Worm (Caenorhabditis elegans) whole organism, L3 larva: ENCODE measurements around the gene fkb-6.

ENCODE experiments used
- ZK546.5 ChIP-seq: sonication (generic microtip); optimal IDR thresholded peaks from 2 replicates; lab custom pipeline; 2017; ENCODE audit warnings: missing biosample characterization, missing genetic modification characterization
- aly-2 ChIP-seq: fragments of 150-350 bp; optimal IDR thresholded peaks from 2 replicates; lab custom pipeline; 2014; ENCODE audit warnings: missing biosample characterization, missing genetic modification characterization
- ama-1 ChIP-seq: fragments of 150-350 bp; optimal IDR thresholded peaks from 2 replicates; lab custom pipeline; 2018
- ceh-16 ChIP-seq: sonication (generic microtip); optimal IDR thresholded peaks from 2 replicates; lab custom pipeline; 2017; ENCODE audit warnings: missing biosample characterization, missing genetic modification characterization
- ceh-28 ChIP-seq: fragments of 150-350 bp; optimal IDR thresholded peaks from 2 replicates; lab custom pipeline; 2014; ENCODE audit warnings: missing biosample characterization, missing genetic modification reagents, missing genetic modification characterization
- ceh-9 ChIP-seq: sonication (generic microtip); optimal IDR thresholded peaks from 2 replicates; lab custom pipeline; 2018; ENCODE audit warnings: missing biosample characterization, missing genetic modification characterization
- egl-27 ChIP-seq: sonication (generic microtip); optimal IDR thresholded peaks from 4 replicates; lab custom pipeline; 2017; ENCODE audit warnings: missing biosample characterization, missing genetic modification reagents, missing genetic modification characterization
- egl-5 ChIP-seq: fragments of 150-350 bp; optimal IDR thresholded peaks from 2 replicates; lab custom pipeline; 2017; ENCODE audit warnings: missing biosample characterization, missing genetic modification reagents, missing genetic modification characterization, inconsistent platforms
- elt-1 ChIP-seq: fragments of 150-350 bp; optimal IDR thresholded peaks from 2 replicates; lab custom pipeline; 2014; ENCODE audit warnings: missing biosample characterization, missing genetic modification characterization
- elt-2 ChIP-seq: sonication (generic microtip); optimal IDR thresholded peaks from 2 replicates; lab custom pipeline; 2016; ENCODE audit warnings: missing genetic modification reagents, mild to moderate bottlenecking, missing genetic modification characterization, missing compliant biosample characterization
- elt-3 ChIP-seq, 3 experiments: fragments of 150-350 bp in 1 of 3; sonication (generic microtip) in 2 of 3; optimal IDR thresholded peaks; 2 replicates in 2 of 3; 4 replicates in 1 of 3; lab custom pipeline; 2014 to 2017; ENCODE audit warnings: missing biosample characterization in 3 of 3, missing genetic modification characterization in 3 of 3
- fkh-10 ChIP-seq: sonication (generic microtip); optimal IDR thresholded peaks from 2 replicates; lab custom pipeline; 2017; ENCODE audit warnings: missing biosample characterization, missing genetic modification reagents, missing genetic modification characterization
- fos-1 ChIP-seq: fragments of 150-350 bp; optimal IDR thresholded peaks from 2 replicates; lab custom pipeline; 2014; ENCODE audit warnings: missing biosample characterization, missing genetic modification characterization
- hmg-11 ChIP-seq: sonication (generic microtip); optimal IDR thresholded peaks from 2 replicates; lab custom pipeline; 2016; ENCODE audit warnings: missing genetic modification characterization, missing compliant biosample characterization
- jun-1 ChIP-seq: fragments of 150-350 bp; optimal IDR thresholded peaks from 2 replicates; lab custom pipeline; 2014; ENCODE audit warnings: missing biosample characterization, missing genetic modification reagents, missing genetic modification characterization
- lin-15B ChIP-seq: fragments of 150-350 bp; optimal IDR thresholded peaks from 2 replicates; lab custom pipeline; 2014; ENCODE audit warnings: missing biosample characterization, missing genetic modification characterization
- mdl-1 ChIP-seq: fragments of 150-350 bp; optimal IDR thresholded peaks from 2 replicates; lab custom pipeline; 2014; ENCODE audit warnings: missing biosample characterization, missing genetic modification characterization
- nfya-1 ChIP-seq: sonication (generic microtip); optimal IDR thresholded peaks from 2 replicates; lab custom pipeline; 2017; ENCODE audit warnings: missing genetic modification characterization, mild to moderate bottlenecking, missing compliant biosample characterization, antibody characterized with exemption, moderate library complexity; ENCODE audit not compliant: insufficient read depth
- nhr-11 ChIP-seq: fragments of 150-350 bp; optimal IDR thresholded peaks from 2 replicates; lab custom pipeline; 2014; ENCODE audit warnings: missing biosample characterization, missing genetic modification characterization
- nhr-12 ChIP-seq: fragments of 150-350 bp; optimal IDR thresholded peaks from 2 replicates; lab custom pipeline; 2014; ENCODE audit warnings: missing biosample characterization, missing genetic modification characterization
- nhr-237 ChIP-seq: fragments of 150-350 bp; optimal IDR thresholded peaks from 2 replicates; lab custom pipeline; 2014; ENCODE audit warnings: missing biosample characterization, missing genetic modification characterization
- nhr-28 ChIP-seq: fragments of 150-350 bp; optimal IDR thresholded peaks from 2 replicates; lab custom pipeline; 2014; ENCODE audit warnings: missing biosample characterization, missing genetic modification characterization
- nhr-43 ChIP-seq: sonication (generic microtip); optimal IDR thresholded peaks from 2 replicates; lab custom pipeline; 2016; ENCODE audit warnings: mild to moderate bottlenecking, missing genetic modification characterization, missing compliant biosample characterization; ENCODE audit not compliant: poor library complexity, severe bottlenecking
- nhr-67 ChIP-seq: fragments of 150-350 bp; optimal IDR thresholded peaks from 2 replicates; lab custom pipeline; 2014; ENCODE audit warnings: missing biosample characterization, missing genetic modification characterization
- nhr-76 ChIP-seq: fragments of 150-350 bp; sonication (generic microtip); optimal IDR thresholded peaks from 5 replicates; lab custom pipeline; 2014; ENCODE audit warnings: missing biosample characterization, missing genetic modification characterization
- nhr-77 ChIP-seq: fragments of 150-350 bp; optimal IDR thresholded peaks from 2 replicates; lab custom pipeline; 2014; ENCODE audit warnings: missing biosample characterization, missing genetic modification characterization
- pha-4 ChIP-seq: fragments of 150-350 bp; optimal IDR thresholded peaks from 2 replicates; lab custom pipeline; 2014; ENCODE audit warnings: missing biosample characterization, missing genetic modification reagents, missing genetic modification characterization
- pqm-1 ChIP-seq: fragments of 150-350 bp; optimal IDR thresholded peaks from 2 replicates; lab custom pipeline; 2017; ENCODE audit warnings: missing biosample characterization, missing genetic modification characterization, inconsistent platforms
- unc-39 ChIP-seq: sonication (generic microtip); optimal IDR thresholded peaks from 4 replicates; lab custom pipeline; 2017; ENCODE audit warnings: missing biosample characterization, missing genetic modification characterization
- unc-62 ChIP-seq: fragments of 150-350 bp; sonication (generic microtip); optimal IDR thresholded peaks from 4 replicates; lab custom pipeline; 2014; ENCODE audit warnings: missing biosample characterization, missing genetic modification reagents, missing genetic modification characterization
- zag-1 ChIP-seq: fragments of 150-350 bp; optimal IDR thresholded peaks from 2 replicates; lab custom pipeline; 2014; ENCODE audit warnings: missing biosample characterization, missing genetic modification characterization
- ztf-11 ChIP-seq: fragments of 150-350 bp; optimal IDR thresholded peaks from 2 replicates; lab custom pipeline; 2014; ENCODE audit warnings: missing biosample characterization, missing genetic modification characterization

Gene fkb-6

DNA sequence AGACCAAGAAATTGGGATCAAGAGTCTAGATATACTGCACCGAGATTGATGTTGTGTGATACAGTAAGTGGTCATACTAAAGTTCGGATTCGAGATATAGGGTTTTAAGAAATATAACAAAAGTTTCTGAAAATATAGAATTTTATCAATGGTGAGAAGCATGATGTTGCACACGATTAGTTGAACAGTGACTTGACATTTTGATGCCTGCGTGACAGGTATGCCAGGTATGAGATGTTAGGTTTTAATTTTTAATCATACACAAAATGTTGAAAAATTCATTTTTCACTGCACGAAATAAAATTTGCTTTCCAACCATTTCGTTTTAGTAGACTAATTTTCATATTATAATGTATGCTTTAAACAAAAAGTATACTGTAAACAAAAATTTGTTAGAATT lies 15.5 kb upstream of the fkb-6 start:
- no peak for TF ChIP-seq mdl-1
- no peak for TF ChIP-seq nhr-43 (tag; lab: Kevin White, UChicago)
- TF ChIP-seq ceh-9, result no peak
- TF ChIP-seq ceh-28 (tag; lab: Kevin White, UChicago), result no peak
- no peak for TF ChIP-seq nhr-77 (tag; lab: Kevin White, UChicago)
- no peak for TF ChIP-seq lin-15B (tag; lab: Kevin White, UChicago)

DNA sequence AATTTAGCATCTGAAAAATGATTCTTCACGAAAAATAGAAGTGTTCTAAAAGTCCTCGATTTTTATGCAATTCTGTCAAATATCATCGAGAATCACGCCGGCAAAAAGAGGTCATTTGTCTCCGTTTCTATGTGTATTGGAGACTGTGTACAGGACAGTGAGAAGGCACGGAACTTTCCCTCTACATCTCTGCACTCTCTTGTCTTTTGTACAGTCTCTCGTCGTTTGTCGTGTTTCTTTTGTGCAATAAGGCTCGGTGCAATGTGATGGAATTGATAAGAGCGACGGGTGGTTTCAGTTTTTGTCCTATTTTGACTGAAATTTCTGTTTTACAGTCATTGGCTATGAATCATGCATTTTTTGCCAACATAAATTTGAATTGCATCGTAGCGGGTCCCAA lies 14.1 kb upstream of the fkb-6 start:
- TF ChIP-seq elt-1 (tag; lab: Kevin White, UChicago) (no peak), pha-4 (tag; lab: Kevin White, UChicago) (peak; percentile 83), elt-2 (tag; lab: Kevin White, UChicago) (peak; percentile 74), pqm-1 (tag; lab: Kevin White, UChicago) (peak; percentile 75), jun-1 (tag; lab: Kevin White, UChicago) (peak; percentile 2)

DNA sequence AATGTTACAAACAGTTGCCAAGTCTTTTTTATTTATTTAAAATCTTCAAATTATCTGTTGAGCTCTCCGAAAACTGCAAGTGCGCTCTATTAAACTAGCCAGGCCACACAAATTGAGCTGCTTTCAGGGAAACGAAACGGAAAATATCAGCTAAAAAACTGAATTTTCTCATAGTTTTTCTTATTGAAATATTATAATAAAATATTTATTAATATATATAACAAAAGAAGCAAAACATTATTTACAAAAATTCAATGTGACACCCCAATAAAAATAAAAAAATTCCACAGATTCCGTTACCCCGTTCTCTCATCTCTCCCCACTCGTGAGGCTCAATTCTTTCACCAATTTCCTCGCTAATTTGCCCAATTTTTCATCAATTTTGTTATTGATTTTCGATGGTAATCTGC lies 13.4 kb upstream of the fkb-6 start:
- TF ChIP-seq nhr-67 (tag; lab: Kevin White, UChicago), result no peak
- no peak for TF ChIP-seq unc-39
- TF ChIP-seq lin-15B (tag; lab: Kevin White, UChicago), result peak; percentile 10
- TF ChIP-seq fos-1, result no peak
- no peak for TF ChIP-seq nhr-43 (tag; lab: Kevin White, UChicago)
- no peak for TF ChIP-seq elt-3 (tag; optimal IDR thresholded peaks at IDR 0.05; lab: Kevin White, UChicago)
- peak; percentile 34 for TF ChIP-seq hmg-11 (tag; lab: Kevin White, UChicago)
- TF ChIP-seq pha-4 (tag; lab: Kevin White, UChicago), result peak; percentile 35

DNA sequence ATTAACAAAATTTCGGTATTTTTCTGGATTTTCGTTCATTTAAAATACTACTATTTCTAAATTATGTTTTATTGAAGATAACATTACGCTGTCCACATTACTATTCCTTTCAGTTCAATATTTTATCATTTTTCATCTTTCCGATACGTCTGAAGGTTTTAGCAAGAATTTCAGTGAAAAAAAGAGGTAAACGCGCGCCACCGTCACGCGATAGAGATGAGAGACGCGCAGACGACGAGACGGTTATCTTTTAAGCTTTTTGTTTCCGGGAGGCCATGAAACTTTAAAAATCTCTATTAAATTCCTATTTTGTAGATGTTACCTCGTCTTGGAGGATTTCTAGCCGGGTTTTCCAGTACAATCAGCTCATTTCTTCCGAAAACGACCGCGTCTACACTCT lies 8.2 kb upstream of the fkb-6 start, which contains the start of gene mrps-12:
Gene mrps-12 (plus strand): TSS at position 316 of the 400 bp plus-strand sequence.
- TF ChIP-seq fkh-10 (GFP tag; lab: Kevin White, UChicago), result no peak
- TF ChIP-seq egl-5 (tag; lab: Kevin White, UChicago), result no peak
- peak; percentile 36 for TF ChIP-seq ceh-28 (tag; lab: Kevin White, UChicago)
- no peak for TF ChIP-seq nhr-237 (tag; lab: Kevin White, UChicago)
- TF ChIP-seq aly-2 (tag; lab: Kevin White, UChicago), result no peak
- no peak for TF ChIP-seq nhr-12 (tag; lab: Kevin White, UChicago)
- peak; percentile 46 for TF ChIP-seq nfya-1 (tag; lab: Kevin White, UChicago)
- no peak for TF ChIP-seq ztf-11 (tag; lab: Kevin White, UChicago)
- TF ChIP-seq mdl-1, result no peak
- TF ChIP-seq nhr-67 (tag; lab: Kevin White, UChicago), result no peak
- no peak for TF ChIP-seq fos-1
- TF ChIP-seq nhr-43 (tag; lab: Kevin White, UChicago), result no peak
- TF ChIP-seq lin-15B (tag; lab: Kevin White, UChicago), result peak; percentile 34
- TF ChIP-seq nhr-77 (tag; lab: Kevin White, UChicago), result no peak
- no peak for TF ChIP-seq unc-62 (GFP tag; lab: Kevin White, UChicago)
- TF ChIP-seq ceh-16 (tag; lab: Kevin White, UChicago), result no peak
- no peak for TF ChIP-seq ZK546.5 (tag; lab: Kevin White, UChicago)
- no peak for TF ChIP-seq egl-27 (tag; lab: Kevin White, UChicago)
- no peak for TF ChIP-seq elt-1 (tag; lab: Kevin White, UChicago)
- no peak for TF ChIP-seq nhr-11 (tag; lab: Kevin White, UChicago)
- TF ChIP-seq nhr-28, result no peak
- TF ChIP-seq nhr-76, result no peak
- TF ChIP-seq, all 47 proteins: peak for 3

DNA sequence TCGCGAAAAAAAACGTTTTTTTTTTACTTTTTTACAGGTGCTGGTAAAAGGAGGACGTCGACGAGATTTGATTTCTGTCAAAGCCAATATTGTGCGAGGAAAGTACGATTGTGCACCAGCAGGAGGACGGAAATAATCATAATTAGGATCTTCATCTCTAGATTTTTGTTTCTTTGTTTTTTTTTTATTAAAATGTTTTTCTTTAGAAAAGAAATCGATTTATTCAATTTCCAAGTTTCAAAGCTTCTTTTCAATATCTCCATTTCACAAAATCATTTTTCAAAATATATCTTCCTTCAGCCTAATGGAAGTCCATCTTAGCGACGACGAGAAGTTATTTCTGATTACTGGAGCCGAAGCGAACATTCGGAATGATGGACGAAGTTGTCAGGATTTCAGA lies 7.4 kb upstream of the fkb-6 start, which contains the start of gene exos-7:
Gene exos-7 (plus strand): TSS at position 301 of the 400 bp plus-strand sequence.
- TF ChIP-seq ama-1 (lab: Kevin White, UChicago), result no peak
- no peak for TF ChIP-seq elt-3 (tag; optimal IDR thresholded peaks at IDR 0.05; lab: Kevin White, UChicago)
- no peak for TF ChIP-seq pha-4 (tag; lab: Kevin White, UChicago)
- no peak for TF ChIP-seq nhr-77 (tag; lab: Kevin White, UChicago)
- no peak for TF ChIP-seq ceh-9
- TF ChIP-seq zag-1 (tag; lab: Kevin White, UChicago), result no peak
- no peak for TF ChIP-seq ceh-16 (tag; lab: Kevin White, UChicago)
- no peak for TF ChIP-seq nhr-28
